Worm (Caenorhabditis elegans) whole organism, L1 larva: Measurements from ENCODE around the gene vit-6.
A peak's percentile ranks its signal among the peaks of the same experiment; 100 is the strongest.

Experiments used
- C04F5.9 ChIP-seq: sonication (generic microtip); optimal IDR thresholded peaks from 2 replicates; lab custom pipeline; 2016; ENCODE audit warnings: missing genetic modification characterization, missing compliant biosample characterization
- C34B4.2 ChIP-seq: sonication (generic microtip); optimal IDR thresholded peaks from 2 replicates; lab custom pipeline; 2017; ENCODE audit warnings: mild to moderate bottlenecking, missing genetic modification characterization, missing compliant biosample characterization
- F16B12.6 ChIP-seq: fragments of 150-350 bp; optimal IDR thresholded peaks from 2 replicates; lab custom pipeline; 2014; ENCODE audit warnings: missing biosample characterization, missing genetic modification characterization
- aha-1 ChIP-seq: fragments of 150-350 bp; optimal IDR thresholded peaks from 2 replicates; lab custom pipeline; 2014; ENCODE audit warnings: missing biosample characterization, missing genetic modification characterization
- alr-1 ChIP-seq: fragments of 200-800 bp; sonication (Bioruptor generic); optimal IDR thresholded peaks from 2 replicates; lab custom pipeline; 2018; ENCODE audit warnings: borderline replicate concordance, mild to moderate bottlenecking, missing genetic modification characterization, missing compliant biosample characterization
- aly-2 ChIP-seq: fragments of 150-350 bp; optimal IDR thresholded peaks from 2 replicates; lab custom pipeline; 2014; ENCODE audit warnings: missing biosample characterization, missing genetic modification characterization
- ama-1 ChIP-seq: fragments of 150-350 bp; optimal IDR thresholded peaks from 2 replicates; lab custom pipeline; 2014
- blmp-1 ChIP-seq: fragments of 150-350 bp; optimal IDR thresholded peaks from 2 replicates; lab custom pipeline; 2014; ENCODE audit warnings: missing biosample characterization, missing genetic modification characterization
- ceh-88 ChIP-seq: fragments of 200-800 bp; sonication (Bioruptor generic); IDR thresholded peaks from 2 replicates; pipeline ENCODE4 v1.3.6; 2022; ENCODE audit warnings: missing genetic modification characterization, missing compliant biosample characterization
- ceh-90 ChIP-seq: sonication (generic microtip); optimal IDR thresholded peaks from 2 replicates; lab custom pipeline; 2016; ENCODE audit warnings: missing genetic modification characterization, missing compliant biosample characterization
- ces-1 ChIP-seq: fragments of 150-350 bp; optimal IDR thresholded peaks from 2 replicates; lab custom pipeline; 2014; ENCODE audit warnings: missing biosample characterization, missing genetic modification reagents, missing genetic modification characterization
- dpl-1 ChIP-seq, 3 experiments: fragments of 150-350 bp in 2 of 3; sonication (generic microtip) in 1 of 3; optimal IDR thresholded peaks; 2 replicates each; lab custom pipeline; 2014 to 2017; ENCODE audit warnings: missing biosample characterization in 3 of 3, missing genetic modification characterization in 3 of 3, missing genetic modification reagents in 3 of 3
- efl-1 ChIP-seq, 4 experiments: fragments of 150-350 bp; optimal IDR thresholded peaks in 3 of 4; peaks in 1 of 4; 1 replicate in 1 of 4; 2 replicates in 3 of 4; lab custom pipeline; 2014; ENCODE audit warnings: missing biosample characterization in 2 of 4, missing genetic modification characterization in 2 of 4, missing genetic modification reagents in 2 of 4
- efl-3 ChIP-seq: fragments of 200-800 bp; sonication (Bioruptor generic); optimal IDR thresholded peaks from 2 replicates; lab custom pipeline; 2018; ENCODE audit warnings: mild to moderate bottlenecking, missing genetic modification characterization, missing compliant biosample characterization
- egl-13 ChIP-seq: sonication (generic microtip); optimal IDR thresholded peaks from 2 replicates; lab custom pipeline; 2016; ENCODE audit warnings: missing genotype, missing genetic modification reagents, missing genetic modification characterization, missing compliant biosample characterization
- elt-2 ChIP-seq: sonication (generic microtip); optimal IDR thresholded peaks from 2 replicates; lab custom pipeline; 2016; ENCODE audit warnings: missing genetic modification characterization, mild to moderate bottlenecking, inconsistent platforms, missing compliant biosample characterization, missing genetic modification reagents
- grh-1 ChIP-seq: fragments of 200-800 bp; sonication (Bioruptor generic); IDR thresholded peaks from 2 replicates; pipeline ENCODE4 v1.3.6; 2022; ENCODE audit warnings: missing genetic modification reagents, missing genetic modification characterization, missing compliant biosample characterization
- hlh-17 ChIP-seq: fragments of 200-800 bp; sonication (Bioruptor generic); optimal IDR thresholded peaks from 2 replicates; lab custom pipeline; 2018; ENCODE audit warnings: missing genetic modification characterization, mild to moderate bottlenecking, missing compliant biosample characterization, moderate library complexity, borderline replicate concordance
- hpl-2 ChIP-seq: fragments of 150-350 bp; optimal IDR thresholded peaks from 2 replicates; lab custom pipeline; 2014; ENCODE audit warnings: missing biosample characterization, missing genetic modification reagents, missing genetic modification characterization
- isw-1 ChIP-seq: fragments of 200-800 bp; sonication (Bioruptor generic); IDR thresholded peaks from 2 replicates; pipeline ENCODE4 v1.3.6; 2022; ENCODE audit warnings: missing genetic modification characterization, missing compliant biosample characterization
- jun-1 ChIP-seq: fragments of 150-350 bp; optimal IDR thresholded peaks from 2 replicates; lab custom pipeline; 2014; ENCODE audit warnings: missing biosample characterization, missing genetic modification reagents, missing genetic modification characterization
- lin-35 ChIP-seq, 2 experiments: fragments of 150-350 bp; optimal IDR thresholded peaks; 2 replicates each; lab custom pipeline; 2014; ENCODE audit warnings: missing biosample characterization in 2 of 2, missing genetic modification characterization in 2 of 2, missing genetic modification reagents in 2 of 2
- lin-39 ChIP-seq: fragments of 150-350 bp; optimal IDR thresholded peaks from 2 replicates; lab custom pipeline; 2014; ENCODE audit warnings: missing biosample characterization, missing genetic modification reagents, missing genetic modification characterization
- lir-3 ChIP-seq: sonication (generic microtip); optimal IDR thresholded peaks from 2 replicates; lab custom pipeline; 2016; ENCODE audit warnings: mild to moderate bottlenecking, missing genetic modification characterization, moderate library complexity, missing compliant biosample characterization; ENCODE audit not compliant: poor library complexity
- mab-9 ChIP-seq: fragments of 200-800 bp; sonication (Bioruptor generic); IDR thresholded peaks from 2 replicates; pipeline ENCODE4 v1.3.6; 2022; ENCODE audit warnings: missing genetic modification reagents, missing genetic modification characterization, missing compliant biosample characterization
- mdl-1 ChIP-seq, 2 experiments: fragments of 150-350 bp; optimal IDR thresholded peaks; 2 replicates each; lab custom pipeline; 2014 to 2017; ENCODE audit warnings: missing biosample characterization in 2 of 2, missing genetic modification characterization in 2 of 2, inconsistent platforms in 1 of 2
- mef-2 ChIP-seq: fragments of 150-350 bp; optimal IDR thresholded peaks from 2 replicates; lab custom pipeline; 2014; ENCODE audit warnings: missing biosample characterization, missing genetic modification characterization
- mep-1 ChIP-seq: fragments of 150-350 bp; optimal IDR thresholded peaks from 2 replicates; lab custom pipeline; 2014; ENCODE audit warnings: missing biosample characterization, missing genetic modification characterization
- nhr-11 ChIP-seq: fragments of 150-350 bp; optimal IDR thresholded peaks from 2 replicates; lab custom pipeline; 2014; ENCODE audit warnings: missing biosample characterization, missing genetic modification characterization
- nhr-12 ChIP-seq: sonication (generic microtip); optimal IDR thresholded peaks from 2 replicates; lab custom pipeline; 2017; ENCODE audit warnings: missing biosample characterization, missing genetic modification characterization
- nhr-20 ChIP-seq: sonication (generic microtip); optimal IDR thresholded peaks from 2 replicates; lab custom pipeline; 2016; ENCODE audit warnings: mild to moderate bottlenecking, missing genetic modification characterization, missing compliant biosample characterization
- nhr-237 ChIP-seq: fragments of 150-350 bp; optimal IDR thresholded peaks from 2 replicates; lab custom pipeline; 2014; ENCODE audit warnings: missing biosample characterization, missing genetic modification characterization
- nhr-47 ChIP-seq: sonication (generic microtip); optimal IDR thresholded peaks from 2 replicates; lab custom pipeline; 2016; ENCODE audit warnings: mild to moderate bottlenecking, missing genetic modification characterization, moderate library complexity, missing compliant biosample characterization
- nhr-71 ChIP-seq: sonication (generic microtip); optimal IDR thresholded peaks from 2 replicates; lab custom pipeline; 2016; ENCODE audit warnings: mild to moderate bottlenecking, missing genetic modification characterization, moderate library complexity, missing compliant biosample characterization
- nhr-77 ChIP-seq: fragments of 150-350 bp; optimal IDR thresholded peaks from 2 replicates; lab custom pipeline; 2014; ENCODE audit warnings: missing biosample characterization, missing genetic modification characterization
- nhr-84 ChIP-seq: sonication (generic microtip); optimal IDR thresholded peaks from 2 replicates; lab custom pipeline; 2017; ENCODE audit warnings: missing biosample characterization, missing genetic modification characterization
- nhr-85 ChIP-seq: sonication (generic microtip); peaks from one replicate; lab custom pipeline; 2016; ENCODE audit warnings: missing genetic modification characterization, inconsistent platforms, missing compliant biosample characterization
- pag-3 ChIP-seq: sonication (generic microtip); optimal IDR thresholded peaks from 2 replicates; lab custom pipeline; 2017; ENCODE audit warnings: missing genetic modification characterization, mild to moderate bottlenecking, missing compliant biosample characterization, antibody characterized with exemption, borderline replicate concordance; ENCODE audit not compliant: insufficient read depth
- pqm-1 ChIP-seq: sonication (generic microtip); optimal IDR thresholded peaks from 3 replicates; lab custom pipeline; 2017; ENCODE audit warnings: missing biosample characterization, missing genetic modification characterization
- rnt-1 ChIP-seq: sonication (generic microtip); optimal IDR thresholded peaks from 2 replicates; lab custom pipeline; 2016; ENCODE audit warnings: mild to moderate bottlenecking, missing genetic modification characterization, moderate library complexity, missing compliant biosample characterization
- skn-1 ChIP-seq: fragments of 150-350 bp; optimal IDR thresholded peaks from 2 replicates; lab custom pipeline; 2014; ENCODE audit warnings: missing biosample characterization, missing genetic modification characterization
- snu-23 ChIP-seq: sonication (generic microtip); optimal IDR thresholded peaks from 2 replicates; lab custom pipeline; 2016; ENCODE audit warnings: missing genetic modification characterization, missing compliant biosample characterization
- sptf-1 ChIP-seq: fragments of 150-350 bp; optimal IDR thresholded peaks from 2 replicates; lab custom pipeline; 2014; ENCODE audit warnings: missing biosample characterization, missing genetic modification characterization
- unc-130 ChIP-seq: fragments of 150-350 bp; optimal IDR thresholded peaks from 2 replicates; lab custom pipeline; 2017; ENCODE audit warnings: missing biosample characterization, missing genetic modification characterization, inconsistent platforms
- unc-30 ChIP-seq: sonication (generic microtip); optimal IDR thresholded peaks from 2 replicates; lab custom pipeline; 2017; ENCODE audit warnings: missing biosample characterization, missing genetic modification characterization
- unc-62 ChIP-seq: fragments of 150-350 bp; optimal IDR thresholded peaks from 2 replicates; lab custom pipeline; 2014; ENCODE audit warnings: missing biosample characterization, missing genetic modification reagents, missing genetic modification characterization
- unc-86 ChIP-seq: sonication (generic microtip); optimal IDR thresholded peaks from 2 replicates; lab custom pipeline; 2016; ENCODE audit warnings: missing genetic modification characterization, missing compliant biosample characterization
- vab-15 ChIP-seq: sonication (generic microtip); optimal IDR thresholded peaks from 2 replicates; lab custom pipeline; 2017; ENCODE audit warnings: missing genotype, mild to moderate bottlenecking, missing genetic modification characterization, missing compliant biosample characterization
- xbp-1 ChIP-seq: sonication (generic microtip); optimal IDR thresholded peaks from 2 replicates; lab custom pipeline; 2016; ENCODE audit warnings: missing genetic modification characterization, missing compliant biosample characterization
- zag-1 ChIP-seq: fragments of 150-350 bp; optimal IDR thresholded peaks from 2 replicates; lab custom pipeline; 2014; ENCODE audit warnings: missing biosample characterization, missing genetic modification characterization
- zip-4 ChIP-seq: fragments of 200-800 bp; sonication (Bioruptor generic); optimal IDR thresholded peaks from 2 replicates; lab custom pipeline; 2018; ENCODE audit warnings: mild to moderate bottlenecking, missing genetic modification characterization, moderate library complexity, missing compliant biosample characterization
- ztf-11 ChIP-seq, 2 experiments: sonication (generic microtip); optimal IDR thresholded peaks; 2 replicates each; lab custom pipeline; 2016 to 2017; ENCODE audit warnings: missing genetic modification characterization in 2 of 2, missing biosample characterization in 1 of 2, missing compliant biosample characterization in 1 of 2
- ztf-4 ChIP-seq: fragments of 150-350 bp; optimal IDR thresholded peaks from 2 replicates; lab custom pipeline; 2014; ENCODE audit warnings: missing biosample characterization, missing genetic modification characterization

The vit-6 gene

DNA sequence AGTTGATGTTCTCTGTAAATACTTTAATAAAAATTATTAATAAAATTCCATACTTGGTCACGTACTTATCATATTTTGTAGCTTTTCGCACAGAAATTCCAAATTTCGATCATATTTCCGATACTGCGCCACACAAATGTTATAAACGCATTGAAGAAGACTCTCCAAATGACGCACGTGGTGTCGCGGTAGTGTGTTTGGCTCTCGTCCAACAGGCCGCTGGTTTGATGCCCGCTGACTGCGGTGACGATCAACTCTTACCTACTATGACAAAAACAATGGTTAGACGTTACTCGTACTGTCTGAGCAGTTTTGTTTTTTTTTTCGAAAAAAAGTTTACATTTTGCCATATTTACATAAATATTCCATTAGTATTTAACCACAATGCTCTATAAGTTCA is 8.1 kb upstream of the vit-6 start (continued):
- TF ChIP-seq aly-2: peak; percentile 57
- TF ChIP-seq ceh-88 (GFP tag; lab: Robert Waterston, UW): no peak
- no peak for TF ChIP-seq nhr-12 (tag; lab: Kevin White, UChicago)
- TF ChIP-seq aha-1 (tag; lab: Kevin White, UChicago): no peak
- peak; percentile 17 for TF ChIP-seq blmp-1 (tag; lab: Kevin White, UChicago)
- TF ChIP-seq nhr-85 (tag; lab: Kevin White, UChicago): peak; percentile 69
- TF ChIP-seq rnt-1 (tag; lab: Kevin White, UChicago): peak; percentile 81
- TF ChIP-seq unc-86 (tag; lab: Kevin White, UChicago): peak; percentile 30
- no peak for TF ChIP-seq vab-15 (tag; lab: Kevin White, UChicago)
- no peak for TF ChIP-seq jun-1
- TF ChIP-seq egl-13 (tag; lab: Kevin White, UChicago): peak; percentile 30
- no peak for TF ChIP-seq pqm-1 (tag; lab: Kevin White, UChicago)
- no peak for TF ChIP-seq pag-3
- TF ChIP-seq skn-1 (tag; lab: Kevin White, UChicago): peak; percentile 46
- no peak for TF ChIP-seq efl-3 (GFP tag; lab: Kevin White, UChicago)
- TF ChIP-seq grh-1 (GFP tag; lab: Robert Waterston, UW): no peak
- TF ChIP-seq F16B12.6 (tag; lab: Kevin White, UChicago): no peak
- TF ChIP-seq ama-1 (lab: Kevin White, UChicago): no peak
- no peak for TF ChIP-seq ceh-90
- no peak for TF ChIP-seq zag-1 (tag; lab: Kevin White, UChicago)
- no peak for TF ChIP-seq zip-4
- TF ChIP-seq ztf-11 (tag; optimal IDR thresholded peaks at IDR 0.05; lab: Kevin White, UChicago): peak in 1 of 2 experiments; percentile 39
- TF ChIP-seq nhr-20 (tag; lab: Kevin White, UChicago): peak; percentile 68
- no peak for TF ChIP-seq lin-39 (tag; lab: Kevin White, UChicago)
- no peak for TF ChIP-seq ztf-4 (tag; lab: Kevin White, UChicago)
- TF ChIP-seq ces-1 (GFP tag; lab: Kevin White, UChicago): no peak
- no peak for TF ChIP-seq alr-1 (tag; lab: Kevin White, UChicago)
- TF ChIP-seq mab-9 (GFP tag; lab: Robert Waterston, UW): no peak
- peak; percentile 35 for TF ChIP-seq elt-2 (tag; lab: Kevin White, UChicago)
- peak; percentile 81 for TF ChIP-seq unc-130
- TF ChIP-seq xbp-1: peak; percentile 64
- peak; percentile 79 for TF ChIP-seq nhr-71 (tag; lab: Kevin White, UChicago)
- peak; percentile 80 for TF ChIP-seq mep-1 (tag; lab: Kevin White, UChicago)
- TF ChIP-seq C04F5.9 (tag; lab: Kevin White, UChicago): no peak
- TF ChIP-seq hlh-17: no peak
- TF ChIP-seq unc-62 (GFP tag; lab: Kevin White, UChicago): no peak
- peak in 2 of 3 experiments; percentile 20 to 45 for TF ChIP-seq dpl-1 (GFP tag; optimal IDR thresholded peaks at IDR 0.05; lab: Kevin White, UChicago)
- peak; percentile 36 for TF ChIP-seq lir-3 (tag; lab: Kevin White, UChicago)
- peak; percentile 21 for TF ChIP-seq isw-1
- TF ChIP-seq hpl-2: no peak
- no peak for TF ChIP-seq sptf-1 (tag; lab: Kevin White, UChicago)
- no peak for TF ChIP-seq nhr-11 (tag; lab: Kevin White, UChicago)
- TF ChIP-seq nhr-237 (tag; lab: Kevin White, UChicago): no peak
- TF ChIP-seq mdl-1 (tag; optimal IDR thresholded peaks at IDR 0.05; lab: Kevin White, UChicago): peak in 1 of 2 experiments; percentile 91
- TF ChIP-seq snu-23: peak; percentile 80
- TF ChIP-seq nhr-84: no peak
- peak; percentile 79 for TF ChIP-seq nhr-47
- TF ChIP-seq C34B4.2: no peak
- peak; percentile 66 to 80 for TF ChIP-seq lin-35 (GFP tag; optimal IDR thresholded peaks at IDR 0.05; lab: Kevin White, UChicago)
- TF ChIP-seq mef-2 (tag; lab: Kevin White, UChicago): no peak
- TF ChIP-seq nhr-77: peak; percentile 65
- peak; percentile 56 for TF ChIP-seq efl-1 (optimal IDR thresholded peaks at IDR 0.05; lab: Kevin White, UChicago)
- peak; percentile 51 to 95 for TF ChIP-seq efl-1 (GFP tag; optimal IDR thresholded peaks at IDR 0.05 in 1 of 2; lab: Kevin White, UChicago)
- no peak for TF ChIP-seq unc-30
